Fruit fly (Drosophila melanogaster) whole organism, embryonic: Measurements from ENCODE around the gene osp.

Experiments
- Abd-B ChIP-seq: fragments of 200-800 bp; sonication (Bioruptor generic); optimal IDR thresholded peaks from 2 replicates; lab custom pipeline; 2018; ENCODE audit warnings: missing biosample characterization, mild to moderate bottlenecking, missing genetic modification characterization, moderate library complexity
- Adf1 ChIP-seq: fragments of 200-800 bp; sonication (Bioruptor generic); IDR thresholded peaks from 2 replicates; pipeline ENCODE4 v1.3.6; 2022; ENCODE audit warnings: missing biosample characterization, missing genetic modification characterization
- Asciz ChIP-seq: fragments of 200-800 bp; sonication (Bioruptor generic); optimal IDR thresholded peaks from 2 replicates; lab custom pipeline; 2017; ENCODE audit warnings: missing biosample characterization, mild to moderate bottlenecking, missing genetic modification characterization, missing genetic modification reagents
- Atf-2 ChIP-seq: fragments of 200-800 bp; sonication (Bioruptor generic); optimal IDR thresholded peaks from 2 replicates; lab custom pipeline; 2016; ENCODE audit warnings: missing biosample characterization, missing genetic modification characterization
- BtbVII ChIP-seq: fragments of 200-800 bp; sonication (Bioruptor generic); optimal IDR thresholded peaks from 3 replicates; lab custom pipeline; 2017; ENCODE audit warnings: missing biosample characterization, mild to moderate bottlenecking, missing genetic modification characterization
- CG10321 ChIP-seq: fragments of 200-800 bp; sonication (Bioruptor generic); IDR thresholded peaks from 2 replicates; pipeline ENCODE4 v1.3.6; 2022; ENCODE audit warnings: missing biosample characterization, missing genetic modification characterization
- CG10366 ChIP-seq: fragments of 200-800 bp; sonication (Bioruptor generic); IDR thresholded peaks from 2 replicates; pipeline ENCODE4 v1.3.6; 2022; ENCODE audit warnings: missing biosample characterization, missing genetic modification characterization
- CG11695 ChIP-seq: fragments of 200-800 bp; sonication (Bioruptor generic); IDR thresholded peaks from 3 replicates; pipeline ENCODE4 v1.3.6; 2022; ENCODE audit warnings: missing biosample characterization, missing genetic modification characterization
- CG13424 ChIP-seq: fragments of 200-800 bp; sonication (Bioruptor generic); optimal IDR thresholded peaks from 2 replicates; lab custom pipeline; 2019; ENCODE audit warnings: missing biosample characterization, mild to moderate bottlenecking, missing genetic modification characterization, moderate library complexity
- CG13894 ChIP-seq: fragments of 200-800 bp; sonication (Bioruptor generic); optimal IDR thresholded peaks from 3 replicates; lab custom pipeline; 2018; ENCODE audit warnings: missing biosample characterization, mild to moderate bottlenecking, missing genetic modification characterization, moderate library complexity
- CG14965 ChIP-seq: fragments of 200-800 bp; sonication (Bioruptor generic); optimal IDR thresholded peaks from 2 replicates; lab custom pipeline; 2016; ENCODE audit warnings: missing biosample characterization, missing genetic modification characterization, borderline replicate concordance
- CG17568 ChIP-seq: fragments of 200-800 bp; sonication (Bioruptor generic); optimal IDR thresholded peaks from 2 replicates; lab custom pipeline; 2018; ENCODE audit warnings: missing biosample characterization, mild to moderate bottlenecking, missing genetic modification characterization, moderate library complexity
- CG17829 ChIP-seq: fragments of 200-800 bp; optimal IDR thresholded peaks from 2 replicates; lab custom pipeline; 2019; ENCODE audit warnings: missing biosample characterization, mild to moderate bottlenecking, missing genetic modification characterization, moderate library complexity
- CG2120 ChIP-seq: fragments of 200-800 bp; sonication (Bioruptor generic); optimal IDR thresholded peaks from 3 replicates; lab custom pipeline; 2016; ENCODE audit warnings: missing biosample characterization, missing genetic modification characterization
- CG2875 ChIP-seq: fragments of 200-800 bp; sonication (Bioruptor generic); optimal IDR thresholded peaks from 2 replicates; lab custom pipeline; 2017; ENCODE audit warnings: missing biosample characterization, mild to moderate bottlenecking, missing genetic modification characterization, missing genetic modification reagents
- CG30403 ChIP-seq: fragments of 200-800 bp; sonication (Bioruptor generic); optimal IDR thresholded peaks from 3 replicates; lab custom pipeline; 2016; ENCODE audit warnings: missing biosample characterization, missing genetic modification characterization
- CG3995 ChIP-seq: fragments of 200-800 bp; sonication (Bioruptor generic); optimal IDR thresholded peaks from 3 replicates; lab custom pipeline; 2016; ENCODE audit warnings: missing biosample characterization, missing genetic modification characterization
- CG5953 ChIP-seq: fragments of 200-800 bp; sonication (Bioruptor generic); IDR thresholded peaks from 2 replicates; pipeline ENCODE4 v1.3.6; 2022; ENCODE audit warnings: missing biosample characterization, missing genetic modification characterization
- CG7357 ChIP-seq: fragments of 200-800 bp; sonication (Bioruptor generic); IDR thresholded peaks from 3 replicates; pipeline ENCODE4 v1.3.6; 2022; ENCODE audit warnings: missing biosample characterization, missing genetic modification characterization
- CG8924 ChIP-seq: fragments of 200-800 bp; optimal IDR thresholded peaks from 3 replicates; lab custom pipeline; 2019; ENCODE audit warnings: missing biosample characterization, mild to moderate bottlenecking, missing genetic modification characterization, moderate library complexity
- CTCF ChIP-seq: fragments of 200-800 bp; sonication (Bioruptor generic); optimal IDR thresholded peaks from 2 replicates; lab custom pipeline; 2017; ENCODE audit warnings: missing biosample characterization, mild to moderate bottlenecking, missing genetic modification characterization, moderate library complexity
- Dll ChIP-seq: fragments of 200-800 bp; sonication (Bioruptor generic); IDR thresholded peaks from 4 replicates; pipeline ENCODE4 v1.3.6; 2022; ENCODE audit warnings: missing biosample characterization, missing genetic modification characterization; ENCODE audit not compliant: partially characterized antibody
- Gug ChIP-seq: fragments of 200-800 bp; sonication (Bioruptor generic); IDR thresholded peaks from 4 replicates; pipeline ENCODE4 v1.3.6; 2022; ENCODE audit warnings: missing biosample characterization, missing genetic modification characterization
- MESR4 ChIP-seq: fragments of 200-800 bp; sonication (Bioruptor generic); optimal IDR thresholded peaks from 2 replicates; lab custom pipeline; 2018; ENCODE audit warnings: missing biosample characterization, mild to moderate bottlenecking, missing genetic modification characterization, moderate library complexity
- Max ChIP-seq: fragments of 200-800 bp; sonication (Bioruptor generic); optimal IDR thresholded peaks from 2 replicates; lab custom pipeline; 2016; ENCODE audit warnings: missing biosample characterization, mild to moderate bottlenecking, missing genetic modification characterization
- Opbp ChIP-seq: fragments of 200-800 bp; sonication (Bioruptor generic); IDR thresholded peaks from 3 replicates; pipeline ENCODE4 v1.3.6; 2022; ENCODE audit warnings: missing biosample characterization, missing genetic modification characterization; ENCODE audit not compliant: partially characterized antibody
- Optix ChIP-seq: fragments of 200-800 bp; sonication (Bioruptor generic); IDR thresholded peaks from 3 replicates; pipeline ENCODE4 v1.3.6; 2022; ENCODE audit warnings: missing biosample characterization, missing genetic modification characterization
- Rx ChIP-seq: fragments of 200-800 bp; sonication (Bioruptor generic); IDR thresholded peaks from 2 replicates; pipeline ENCODE4 v1.3.6; 2022; ENCODE audit warnings: missing biosample characterization, missing genetic modification characterization
- Stat92E ChIP-seq, 3 experiments: fragments of >200 bp in 2 of 3; fragments of 200-800 bp in 1 of 3; sonication (Bioruptor generic) in 1 of 3; optimal IDR thresholded peaks; 2 replicates each; lab custom pipeline; 2017 to 2019; ENCODE audit warnings: missing biosample characterization in 3 of 3, missing genetic modification characterization in 3 of 3, mild to moderate bottlenecking in 1 of 3, moderate library complexity in 1 of 3
- aop ChIP-seq: fragments of 200-800 bp; sonication (Bioruptor generic); IDR thresholded peaks from 2 replicates; pipeline ENCODE4 v1.3.6; 2022; ENCODE audit warnings: missing biosample characterization, missing genetic modification characterization
- ap ChIP-seq: fragments of 200-800 bp; sonication (Bioruptor generic); IDR thresholded peaks from 2 replicates; pipeline ENCODE4 v1.3.6; 2022; ENCODE audit warnings: missing biosample characterization, missing genetic modification characterization
- ash1 ChIP-seq: fragments of 200-800 bp; sonication (Bioruptor generic); optimal IDR thresholded peaks from 2 replicates; lab custom pipeline; 2018; ENCODE audit warnings: missing biosample characterization, mild to moderate bottlenecking, missing genetic modification characterization
- crc ChIP-seq: fragments of 200-800 bp; sonication (Bioruptor generic); optimal IDR thresholded peaks from 2 replicates; lab custom pipeline; 2016; ENCODE audit warnings: missing biosample characterization, missing genetic modification characterization
- dpn ChIP-seq, 2 experiments: fragments of 200-800 bp; sonication (Bioruptor generic); optimal IDR thresholded peaks; 3 replicates each; lab custom pipeline; 2016; ENCODE audit warnings: missing biosample characterization in 2 of 2, missing genetic modification characterization in 2 of 2
- emc ChIP-seq: fragments of 200-800 bp; sonication (Bioruptor generic); optimal IDR thresholded peaks from 2 replicates; lab custom pipeline; 2016; ENCODE audit warnings: missing biosample characterization, missing genetic modification characterization
- en ChIP-seq: fragments of 200-800 bp; sonication (Bioruptor generic); optimal IDR thresholded peaks from 2 replicates; lab custom pipeline; 2016; ENCODE audit warnings: missing biosample characterization, missing genetic modification characterization
- fu2 ChIP-seq: fragments of 200-800 bp; sonication (Bioruptor generic); optimal IDR thresholded peaks from 2 replicates; lab custom pipeline; 2016; ENCODE audit warnings: missing biosample characterization, missing genetic modification characterization
- gsb ChIP-seq: fragments of 200-800 bp; sonication (Bioruptor generic); IDR thresholded peaks from 2 replicates; pipeline ENCODE4 v1.3.6; 2022; ENCODE audit warnings: missing biosample characterization, missing genetic modification characterization
- hbn ChIP-seq: fragments of 200-800 bp; sonication (Bioruptor generic); IDR thresholded peaks from 2 replicates; pipeline ENCODE4 v1.3.6; 2022; ENCODE audit warnings: missing biosample characterization, missing genetic modification characterization; ENCODE audit not compliant: partially characterized antibody
- hth ChIP-seq: fragments of >200 bp; optimal IDR thresholded peaks from 2 replicates; lab custom pipeline; 2017; ENCODE audit warnings: inconsistent platforms
- nerfin-1 ChIP-seq: fragments of 200-800 bp; sonication (Bioruptor generic); optimal IDR thresholded peaks from 3 replicates; lab custom pipeline; 2019; ENCODE audit warnings: missing biosample characterization, mild to moderate bottlenecking, missing genetic modification characterization, moderate library complexity
- nerfin-2 ChIP-seq: fragments of 200-800 bp; sonication (Bioruptor generic); IDR thresholded peaks from 2 replicates; pipeline ENCODE4 v1.3.6; 2022; ENCODE audit warnings: missing biosample characterization, missing genetic modification characterization; ENCODE audit not compliant: partially characterized antibody
- org-1 ChIP-seq: fragments of 200-800 bp; sonication (Bioruptor generic); optimal IDR thresholded peaks from 2 replicates; lab custom pipeline; 2017; ENCODE audit warnings: missing biosample characterization, missing genetic modification characterization
- peb ChIP-seq: fragments of 200-800 bp; sonication (Bioruptor generic); IDR thresholded peaks from 2 replicates; pipeline ENCODE4 v1.3.6; 2022; ENCODE audit warnings: missing biosample characterization, missing genetic modification characterization
- pho ChIP-seq: fragments of 200-800 bp; sonication (Bioruptor generic); optimal IDR thresholded peaks from 2 replicates; lab custom pipeline; 2016; ENCODE audit warnings: missing biosample characterization, missing genetic modification characterization
- phol ChIP-seq: fragments of 200-800 bp; sonication (Bioruptor generic); optimal IDR thresholded peaks from 3 replicates; lab custom pipeline; 2018; ENCODE audit warnings: missing biosample characterization, mild to moderate bottlenecking, missing genetic modification characterization, moderate library complexity
- pum ChIP-seq: fragments of 200-800 bp; sonication (Bioruptor generic); optimal IDR thresholded peaks from 2 replicates; lab custom pipeline; 2016; ENCODE audit warnings: missing biosample characterization, missing genetic modification characterization
- sens-2 ChIP-seq: fragments of 200-800 bp; sonication (Bioruptor generic); IDR thresholded peaks from 2 replicates; pipeline ENCODE4 v1.3.6; 2022; ENCODE audit warnings: missing biosample characterization, missing genetic modification characterization
- sr ChIP-seq: fragments of 200-800 bp; sonication (Bioruptor generic); IDR thresholded peaks from 3 replicates; pipeline ENCODE4 v1.3.6; 2022; ENCODE audit warnings: missing biosample characterization, missing genetic modification characterization
- stc ChIP-seq: fragments of 200-800 bp; sonication (Bioruptor generic); IDR thresholded peaks from 2 replicates; pipeline ENCODE4 v1.3.6; 2022; ENCODE audit warnings: missing biosample characterization, missing genetic modification characterization
- sug ChIP-seq: fragments of 200-800 bp; optimal IDR thresholded peaks from 2 replicates; lab custom pipeline; 2019; ENCODE audit warnings: missing biosample characterization, mild to moderate bottlenecking, missing genetic modification characterization, moderate library complexity

osp gene

DNA sequence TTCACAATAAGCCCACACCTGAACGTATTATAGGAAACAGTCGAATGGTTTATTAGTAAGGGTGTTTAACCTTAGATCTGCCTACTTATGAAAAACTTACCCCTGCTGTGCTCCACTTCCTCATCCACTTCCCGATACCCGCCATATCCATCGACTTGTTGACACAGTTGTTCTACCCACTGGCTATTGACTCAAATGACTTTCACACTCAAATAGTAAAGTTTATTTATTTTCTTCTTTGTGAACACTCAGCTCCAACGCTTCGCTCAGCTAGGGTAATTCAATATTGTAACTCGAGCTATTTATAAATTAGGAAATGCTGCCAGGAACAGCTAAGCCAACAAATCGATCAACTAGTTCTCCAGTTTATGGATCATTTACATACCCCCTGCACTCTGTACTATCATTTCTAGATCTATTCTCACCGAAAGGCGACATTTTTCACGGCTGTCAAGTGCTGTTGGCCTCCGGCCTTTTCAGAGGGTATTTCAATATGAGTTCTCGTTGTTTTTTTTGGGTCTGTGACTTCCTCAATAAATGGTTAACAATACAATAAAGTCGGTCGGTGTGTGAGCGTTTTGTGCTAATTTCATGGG, 3.4 kb downstream of the osp start (continued):
- TF ChIP-seq Rx (GFP tag; lab: Robert Waterston, UW) (no peak), Optix (GFP tag; lab: Robert Waterston, UW) (peak; percentile 53; the same call in 1 of the 3 replicates), sr (peak; percentile 70; the same call in 2 of the 3 replicates), CG30403 (GFP tag; lab: Kevin White, UChicago) (peak; percentile 59), en (GFP tag; lab: Kevin White, UChicago) (peak; percentile 71), Adf1 (peak; percentile 71), emc (GFP tag; lab: Kevin White, UChicago) (peak; percentile 66), hth (lab: Kevin White, UChicago) (no peak), Max (peak; percentile 82), Dll (GFP tag; lab: Robert Waterston, UW) (no peak), Gug (GFP tag; lab: Robert Waterston, UW) (no peak; the same call in 3 of the 4 replicates), stc (GFP tag; lab: Robert Waterston, UW) (peak; percentile 79), CG10321 (GFP tag; lab: Robert Waterston, UW) (peak; percentile 59), Abd-B (GFP tag; lab: Kevin White, UChicago) (no peak), CTCF (GFP tag; lab: Kevin White, UChicago) (peak; percentile 42), hbn (no peak), CG14965 (GFP tag; lab: Kevin White, UChicago) (peak; percentile 81), pum (GFP tag; lab: Kevin White, UChicago) (peak; percentile 83), peb (peak; percentile 45; the same call in 1 of the 2 replicates), gsb (GFP tag; lab: Robert Waterston, UW) (peak; percentile 63), CG17568 (GFP tag; lab: Kevin White, UChicago) (peak; percentile 88), Asciz (peak; percentile 97), CG10366 (peak; percentile 42; the same call in 1 of the 2 replicates), MESR4 (peak; percentile 26), nerfin-2 (GFP tag; lab: Robert Waterston, UW) (no peak), pho (GFP tag; lab: Kevin White, UChicago) (peak; percentile 93), aop (GFP tag; lab: Robert Waterston, UW) (peak; percentile 58), Stat92E (GFP tag; optimal IDR thresholded peaks at IDR 0.05; lab: Kevin White, UChicago) (no peak), CG13424 (peak; percentile 74), CG11695 (peak; percentile 84; the same call in 2 of the 3 replicates), Opbp (GFP tag; lab: Robert Waterston, UW) (no peak), Atf-2 (GFP tag; lab: Kevin White, UChicago) (peak; percentile 69), CG13894 (tag; lab: Kevin White, UChicago) (peak; percentile 76), ash1 (GFP tag; lab: Kevin White, UChicago) (peak; percentile 93), CG2120 (GFP tag; lab: Kevin White, UChicago) (peak; percentile 92), crc (GFP tag; lab: Kevin White, UChicago) (peak; percentile 89), CG5953 (GFP tag; lab: Robert Waterston, UW) (peak; percentile 64; the same call in 1 of the 2 replicates), org-1 (GFP tag; lab: Kevin White, UChicago) (peak; percentile 89), CG17829 (peak; percentile 50), ap (no peak), fu2 (GFP tag; lab: Kevin White, UChicago) (peak; percentile 74), dpn (GFP tag; optimal IDR thresholded peaks at IDR 0.05; lab: Kevin White, UChicago) (peak; percentile 58 to 91), phol (no peak), BtbVII (GFP tag; lab: Kevin White, UChicago) (peak; percentile 88), CG7357 (GFP tag; lab: Robert Waterston, UW) (no peak), sens-2 (GFP tag; lab: Robert Waterston, UW) (peak; percentile 65), CG2875 (GFP tag; lab: Kevin White, UChicago) (peak; percentile 95), nerfin-1 (tag; lab: Kevin White, UChicago) (peak; percentile 81), sug (peak; percentile 68), CG3995 (peak; percentile 57), CG8924 (tag; lab: Kevin White, UChicago) (peak; percentile 76)
